Fruit fly (Drosophila melanogaster) S2 (cell line): ENCODE results near the gene unc-13-4A.

ENCODE experiments used
- CG8478 ChIP-seq: fragments of >200 bp; optimal IDR thresholded peaks from 2 replicates; lab custom pipeline; 2018
- CTCF ChIP-seq, 2 experiments: fragments of >200 bp; optimal IDR thresholded peaks; 2 replicates each; lab custom pipeline; 2018

DNA sequence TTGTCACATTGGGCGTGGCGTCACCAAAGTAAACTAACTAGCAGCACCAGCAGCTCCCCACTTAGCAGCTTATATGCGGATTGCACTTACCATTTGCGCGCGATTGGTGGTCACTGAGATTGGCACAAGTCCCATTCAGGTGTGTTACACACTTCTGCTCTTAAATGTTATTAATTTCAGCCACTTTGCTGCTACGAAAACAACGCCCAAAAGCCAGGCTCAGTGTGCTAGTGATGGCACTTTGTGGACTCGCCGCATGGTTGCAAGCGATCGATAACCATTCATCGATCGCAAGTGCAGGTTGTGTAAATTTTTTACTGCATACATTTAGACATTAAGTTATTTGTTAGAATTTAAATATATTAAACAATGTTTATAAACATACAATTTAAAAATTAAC lies 22.3 kb upstream of the unc-13-4A start, which contains the start of the genes wrm1 and wrm2:
- TF ChIP-seq CG8478 (lab: Kevin White, UChicago) (no peak), CTCF (optimal IDR thresholded peaks at IDR 0.05; lab: Kevin White, UChicago) (no peak)
